Fruit fly (Drosophila melanogaster) whole organism, embryonic: ENCODE data around the gene gcm.

Experiments used
- Ada2b ChIP-seq: fragments of 200-800 bp; sonication (Bioruptor generic); IDR thresholded peaks from 2 replicates; pipeline ENCODE4 v1.3.6; 2022; ENCODE audit warnings: missing biosample characterization, missing genetic modification characterization
- Atf3 ChIP-seq: fragments of 200-800 bp; sonication (Bioruptor generic); optimal IDR thresholded peaks from 3 replicates; lab custom pipeline; 2016; ENCODE audit warnings: missing biosample characterization, missing genetic modification characterization
- B-H1 ChIP-seq: fragments of 200-800 bp; sonication (Bioruptor generic); IDR thresholded peaks from 3 replicates; pipeline ENCODE4 v1.3.6; 2022; ENCODE audit warnings: missing biosample characterization, missing genetic modification characterization
- Bteb2 ChIP-seq: fragments of 200-800 bp; sonication (Bioruptor generic); optimal IDR thresholded peaks from 2 replicates; lab custom pipeline; 2016; ENCODE audit warnings: missing biosample characterization, missing genetic modification characterization
- C15 ChIP-seq: fragments of 200-800 bp; sonication (Bioruptor generic); IDR thresholded peaks from 3 replicates; pipeline ENCODE4 v1.3.6; 2022; ENCODE audit warnings: missing biosample characterization, missing genetic modification characterization
- CG10147 ChIP-seq: fragments of 200-800 bp; sonication (Bioruptor generic); optimal IDR thresholded peaks from 2 replicates; lab custom pipeline; 2019; ENCODE audit warnings: missing biosample characterization, mild to moderate bottlenecking, missing genetic modification characterization, moderate library complexity
- CG1024 ChIP-seq: fragments of 200-800 bp; sonication (Bioruptor generic); IDR thresholded peaks from 2 replicates; pipeline ENCODE4 v1.3.6; 2022; ENCODE audit warnings: missing biosample characterization, missing genetic modification characterization
- CG11398 ChIP-seq: fragments of 200-800 bp; sonication (Bioruptor generic); optimal IDR thresholded peaks from 2 replicates; lab custom pipeline; 2016; ENCODE audit warnings: missing biosample characterization, missing genetic modification characterization
- CG12104 ChIP-seq: fragments of 200-800 bp; sonication (Bioruptor generic); optimal IDR thresholded peaks from 3 replicates; lab custom pipeline; 2016; ENCODE audit warnings: missing biosample characterization, missing genetic modification characterization
- CG12299 ChIP-seq: fragments of 200-800 bp; sonication (Bioruptor generic); optimal IDR thresholded peaks from 2 replicates; lab custom pipeline; 2018; ENCODE audit warnings: missing biosample characterization, mild to moderate bottlenecking, missing genetic modification characterization
- CG1233 ChIP-seq: fragments of 200-800 bp; sonication (Bioruptor generic); optimal IDR thresholded peaks from 4 replicates; lab custom pipeline; 2018; ENCODE audit warnings: missing biosample characterization, mild to moderate bottlenecking, missing genetic modification characterization
- CG12769 ChIP-seq: fragments of 200-800 bp; sonication (Bioruptor generic); optimal IDR thresholded peaks from 2 replicates; lab custom pipeline; 2019; ENCODE audit warnings: missing biosample characterization, mild to moderate bottlenecking, missing genetic modification characterization, moderate library complexity
- CG15696 ChIP-seq: fragments of 200-800 bp; sonication (Bioruptor generic); optimal IDR thresholded peaks from 2 replicates; lab custom pipeline; 2019; ENCODE audit warnings: missing biosample characterization, mild to moderate bottlenecking, missing genetic modification characterization, moderate library complexity
- CG18011 ChIP-seq: fragments of 200-800 bp; sonication (Bioruptor generic); optimal IDR thresholded peaks from 2 replicates; lab custom pipeline; 2017; ENCODE audit warnings: missing biosample characterization, missing genetic modification characterization, mild to moderate bottlenecking, moderate library complexity, missing genotype
- CG18476 ChIP-seq: fragments of 200-800 bp; sonication (Bioruptor generic); optimal IDR thresholded peaks from 2 replicates; lab custom pipeline; 2016; ENCODE audit warnings: missing biosample characterization, mild to moderate bottlenecking, missing genetic modification characterization
- CG2116 ChIP-seq: fragments of 200-800 bp; sonication (Bioruptor generic); optimal IDR thresholded peaks from 3 replicates; lab custom pipeline; 2018; ENCODE audit warnings: missing biosample characterization, mild to moderate bottlenecking, missing genetic modification characterization
- CG2712 ChIP-seq: fragments of 200-800 bp; optimal IDR thresholded peaks from 3 replicates; lab custom pipeline; 2019; ENCODE audit warnings: missing biosample characterization, mild to moderate bottlenecking, missing genetic modification characterization, moderate library complexity
- CG30403 ChIP-seq: fragments of 200-800 bp; sonication (Bioruptor generic); optimal IDR thresholded peaks from 3 replicates; lab custom pipeline; 2016; ENCODE audit warnings: missing biosample characterization, missing genetic modification characterization
- CG31388 ChIP-seq: fragments of 200-800 bp; sonication (Bioruptor generic); optimal IDR thresholded peaks from 2 replicates; lab custom pipeline; 2016; ENCODE audit warnings: missing biosample characterization, missing genetic modification characterization
- CG5245 ChIP-seq: fragments of 200-800 bp; sonication (Bioruptor generic); optimal IDR thresholded peaks from 3 replicates; lab custom pipeline; 2016; ENCODE audit warnings: missing biosample characterization, missing genetic modification characterization
- CG6654 ChIP-seq: fragments of 200-800 bp; sonication (Bioruptor generic); optimal IDR thresholded peaks from 2 replicates; lab custom pipeline; 2017; ENCODE audit warnings: missing biosample characterization, mild to moderate bottlenecking, missing genetic modification characterization
- CG6854 ChIP-seq: fragments of 200-800 bp; sonication (Bioruptor generic); optimal IDR thresholded peaks from 3 replicates; lab custom pipeline; 2017; ENCODE audit warnings: missing biosample characterization, mild to moderate bottlenecking, missing genetic modification characterization
- CG7928 ChIP-seq: fragments of 200-800 bp; sonication (Bioruptor generic); optimal IDR thresholded peaks from 2 replicates; lab custom pipeline; 2017; ENCODE audit warnings: missing biosample characterization, mild to moderate bottlenecking, missing genetic modification characterization
- CG9727 ChIP-seq: fragments of 200-800 bp; sonication (Bioruptor generic); optimal IDR thresholded peaks from 3 replicates; lab custom pipeline; 2017; ENCODE audit warnings: missing biosample characterization, mild to moderate bottlenecking, missing genetic modification characterization
- CG9932 ChIP-seq: fragments of 200-800 bp; sonication (Bioruptor generic); IDR thresholded peaks from 2 replicates; pipeline ENCODE4 v1.3.6; 2022; ENCODE audit warnings: missing biosample characterization, missing genetic modification characterization
- GATAe ChIP-seq: fragments of 200-800 bp; sonication (Bioruptor generic); conservative IDR thresholded peaks from 2 replicates; pipeline ENCODE4 v1.3.6; 2022; ENCODE audit warnings: missing biosample characterization, missing genetic modification characterization
- HLHmδ ChIP-seq: fragments of 200-800 bp; sonication (Bioruptor generic); optimal IDR thresholded peaks from 2 replicates; lab custom pipeline; 2018; ENCODE audit warnings: missing biosample characterization, mild to moderate bottlenecking, missing genetic modification characterization, moderate library complexity
- NC2β ChIP-seq: fragments of 200-800 bp; sonication (Bioruptor generic); optimal IDR thresholded peaks from 2 replicates; lab custom pipeline; 2016; ENCODE audit warnings: missing biosample characterization, missing genetic modification characterization
- NfI ChIP-seq: fragments of 200-800 bp; sonication (Bioruptor generic); optimal IDR thresholded peaks from 3 replicates; lab custom pipeline; 2018; ENCODE audit warnings: missing biosample characterization, mild to moderate bottlenecking, missing genetic modification characterization, moderate library complexity
- Taf1 ChIP-seq: fragments of 200-800 bp; sonication (Bioruptor generic); IDR thresholded peaks from 2 replicates; pipeline ENCODE4 v1.3.6; 2022; ENCODE audit warnings: missing biosample characterization, missing genetic modification characterization
- Trl ChIP-seq, 3 experiments: fragments of >200 bp in 2 of 3; fragments of 200-800 bp in 1 of 3; sonication (Bioruptor generic) in 1 of 3; optimal IDR thresholded peaks; 2 replicates in 1 of 3; 3 replicates in 2 of 3; lab custom pipeline; 2016 to 2017; ENCODE audit warnings: missing biosample characterization in 1 of 3, missing genetic modification characterization in 1 of 3
- ac ChIP-seq: fragments of 200-800 bp; sonication (Bioruptor generic); optimal IDR thresholded peaks from 3 replicates; lab custom pipeline; 2017; ENCODE audit warnings: missing biosample characterization, mild to moderate bottlenecking, missing genetic modification characterization
- az2 ChIP-seq: fragments of 200-800 bp; sonication (Bioruptor generic); optimal IDR thresholded peaks from 3 replicates; lab custom pipeline; 2016; ENCODE audit warnings: missing biosample characterization, missing genetic modification characterization
- dimm ChIP-seq: fragments of 200-800 bp; sonication (Bioruptor generic); IDR thresholded peaks from 2 replicates; pipeline ENCODE4 v1.3.6; 2022; ENCODE audit warnings: missing biosample characterization, missing genetic modification characterization
- dmrt11E ChIP-seq: fragments of 200-800 bp; sonication (Bioruptor generic); optimal IDR thresholded peaks from 3 replicates; lab custom pipeline; 2018; ENCODE audit warnings: missing biosample characterization, mild to moderate bottlenecking, missing genetic modification characterization, moderate library complexity
- emc ChIP-seq: fragments of 200-800 bp; sonication (Bioruptor generic); optimal IDR thresholded peaks from 2 replicates; lab custom pipeline; 2016; ENCODE audit warnings: missing biosample characterization, missing genetic modification characterization
- fd64A ChIP-seq: fragments of 200-800 bp; sonication (Bioruptor generic); optimal IDR thresholded peaks from 3 replicates; lab custom pipeline; 2018; ENCODE audit warnings: missing biosample characterization, mild to moderate bottlenecking, missing genetic modification characterization
- hth ChIP-seq: fragments of >200 bp; optimal IDR thresholded peaks from 2 replicates; lab custom pipeline; 2017; ENCODE audit warnings: inconsistent platforms
- lov ChIP-seq, 2 experiments: fragments of 200-800 bp in 1 of 2; fragments of >200 bp in 1 of 2; sonication (Bioruptor generic) in 1 of 2; IDR thresholded peaks in 1 of 2; optimal IDR thresholded peaks in 1 of 2; 2 replicates in 1 of 2; 3 replicates in 1 of 2; pipeline versions ENCODE4 v1.3.6 to Lab custom; 2017 to 2022; ENCODE audit warnings: missing biosample characterization in 1 of 2, missing genetic modification characterization in 1 of 2
- nom ChIP-seq: fragments of 200-800 bp; sonication (Bioruptor generic); optimal IDR thresholded peaks from 2 replicates; lab custom pipeline; 2017; ENCODE audit warnings: missing biosample characterization, missing genetic modification characterization, mild to moderate bottlenecking, moderate library complexity, missing genetic modification reagents
- otp ChIP-seq: fragments of 200-800 bp; sonication (Bioruptor generic); IDR thresholded peaks from 3 replicates; pipeline ENCODE4, ENCODE4 v1.3.6; 2022; ENCODE audit warnings: missing biosample characterization, missing genetic modification characterization
- salm ChIP-seq: fragments of 200-800 bp; sonication (Bioruptor generic); optimal IDR thresholded peaks from 2 replicates; lab custom pipeline; 2018; ENCODE audit warnings: missing biosample characterization, mild to moderate bottlenecking, missing genetic modification characterization
- sc ChIP-seq, 3 experiments: fragments of >200 bp in 2 of 3; fragments of 200-800 bp in 1 of 3; sonication (Bioruptor generic) in 1 of 3; optimal IDR thresholded peaks; 2 replicates in 2 of 3; 3 replicates in 1 of 3; lab custom pipeline; 2017; ENCODE audit warnings: mild to moderate bottlenecking in 1 of 3, missing biosample characterization in 1 of 3, missing genetic modification characterization in 1 of 3, missing genetic modification reagents in 1 of 3
- sens-2 ChIP-seq: fragments of 200-800 bp; sonication (Bioruptor generic); IDR thresholded peaks from 2 replicates; pipeline ENCODE4 v1.3.6; 2022; ENCODE audit warnings: missing biosample characterization, missing genetic modification characterization
- sug ChIP-seq: fragments of 200-800 bp; optimal IDR thresholded peaks from 2 replicates; lab custom pipeline; 2019; ENCODE audit warnings: missing biosample characterization, mild to moderate bottlenecking, missing genetic modification characterization, moderate library complexity
- tgo ChIP-seq: fragments of 200-800 bp; sonication (Bioruptor generic); IDR thresholded peaks from 3 replicates; pipeline ENCODE4 v1.3.6; 2022; ENCODE audit warnings: missing biosample characterization, missing genetic modification characterization
- vfl ChIP-seq: fragments of 200-800 bp; sonication (Bioruptor generic); optimal IDR thresholded peaks from 2 replicates; lab custom pipeline; 2016; ENCODE audit warnings: missing biosample characterization, missing genetic modification characterization

Gene gcm

dm6 chr2L:9569588-9570434 is 11.7 kb downstream of the gcm start (continued):
- TF ChIP-seq lov (optimal IDR thresholded peaks at IDR 0.05; lab: Kevin White, UChicago) = no peak
- TF ChIP-seq lov (GFP tag; IDR thresholded peaks at IDR 0.05; lab: Robert Waterston, UW) = 0 out of 3 replicates have a peak, but pooled peaks have one; percentile 45
- peak; percentile 94 for TF ChIP-seq nom (GFP tag; lab: Kevin White, UChicago)
- peak; percentile 82 for TF ChIP-seq Taf1 (GFP tag; lab: Robert Waterston, UW)
- TF ChIP-seq vfl (GFP tag; lab: Kevin White, UChicago) = peak; percentile 92
- TF ChIP-seq CG31388 (GFP tag; lab: Kevin White, UChicago) = peak; percentile 86
- peak; percentile 71; the same call in 2 of the 3 replicates for TF ChIP-seq C15 (GFP tag; lab: Robert Waterston, UW)
- peak; percentile 32 for TF ChIP-seq emc (GFP tag; lab: Kevin White, UChicago)
- TF ChIP-seq B-H1 (GFP tag; lab: Robert Waterston, UW) = peak; percentile 82
- peak; percentile 96 for TF ChIP-seq NfI
- TF ChIP-seq CG9932 (GFP tag; lab: Robert Waterston, UW) = peak; percentile 89
- peak; percentile 94 for TF ChIP-seq sug
- TF ChIP-seq sc (optimal IDR thresholded peaks at IDR 0.05; lab: Kevin White, UChicago) = no peak
- TF ChIP-seq sc (GFP tag; optimal IDR thresholded peaks at IDR 0.05; lab: Kevin White, UChicago) = peak; percentile 95
- TF ChIP-seq CG9727 (GFP tag; lab: Kevin White, UChicago) = peak; percentile 99
- peak; percentile 95 for TF ChIP-seq CG12299 (tag; lab: Kevin White, UChicago)
- TF ChIP-seq ac (GFP tag; lab: Kevin White, UChicago) = peak; percentile 87
- peak; percentile 97 for TF ChIP-seq CG18476 (GFP tag; lab: Kevin White, UChicago)
- TF ChIP-seq CG2116 (GFP tag; lab: Kevin White, UChicago) = peak; percentile 81
- no peak for TF ChIP-seq hth
- no peak for TF ChIP-seq fd64A (GFP tag; lab: Kevin White, UChicago)
- peak; percentile 83 for TF ChIP-seq Bteb2 (GFP tag; lab: Kevin White, UChicago)
- peak; percentile 92 for TF ChIP-seq CG15696 (tag; lab: Kevin White, UChicago)
- TF ChIP-seq CG2712 (tag; lab: Kevin White, UChicago) = peak; percentile 97
- peak; percentile 98 for TF ChIP-seq CG30403
- peak; percentile 95 for TF ChIP-seq az2
- TF ChIP-seq CG1233 = peak; percentile 97
- peak; percentile 93 for TF ChIP-seq dmrt11E (tag; lab: Kevin White, UChicago)
- peak; percentile 87 for TF ChIP-seq Ada2b (GFP tag; lab: Robert Waterston, UW)
- TF ChIP-seq HLHmδ (GFP tag; lab: Kevin White, UChicago) = no peak
- TF ChIP-seq CG7928 (GFP tag; lab: Kevin White, UChicago) = peak; percentile 77
- TF ChIP-seq CG10147 (GFP tag; lab: Kevin White, UChicago) = peak; percentile 97
- peak; percentile 79 for TF ChIP-seq CG18011 (GFP tag; lab: Kevin White, UChicago)
- peak; percentile 92 for TF ChIP-seq CG5245
- TF ChIP-seq sens-2 (GFP tag; lab: Robert Waterston, UW) = peak; percentile 70
- peak; percentile 77 for TF ChIP-seq CG1024 (GFP tag; lab: Robert Waterston, UW)
- TF ChIP-seq dimm (GFP tag; lab: Robert Waterston, UW) = peak; percentile 62; the same call in 1 of the 2 replicates
- TF ChIP-seq Trl (optimal IDR thresholded peaks at IDR 0.05; lab: Kevin White, UChicago) = no peak
- TF ChIP-seq Trl (GFP tag; optimal IDR thresholded peaks at IDR 0.05; lab: Kevin White, UChicago) = peak; percentile 81
- TF ChIP-seq NC2β (GFP tag; lab: Kevin White, UChicago) = peak; percentile 52
- TF ChIP-seq CG11398 (GFP tag; lab: Kevin White, UChicago) = peak; percentile 38
- TF ChIP-seq otp (GFP tag; lab: Robert Waterston, UW) = peak; percentile 52; the same call in 1 of the 3 replicates
- peak; percentile 96 for TF ChIP-seq CG6854 (GFP tag; lab: Kevin White, UChicago)
- peak; percentile 93 for TF ChIP-seq salm (tag; lab: Kevin White, UChicago)
- TF ChIP-seq tgo = peak; percentile 92
- TF ChIP-seq GATAe (GFP tag; lab: Robert Waterston, UW) = peak; percentile 48; the same call in 1 of the 2 replicates
- TF ChIP-seq Atf3 (GFP tag; lab: Kevin White, UChicago) = peak; percentile 1
- TF ChIP-seq CG12769 (tag; lab: Kevin White, UChicago) = peak; percentile 57
- peak; percentile 90 for TF ChIP-seq CG6654 (GFP tag; lab: Kevin White, UChicago)
- peak; percentile 97 for TF ChIP-seq CG12104
